Worm (Caenorhabditis elegans): ENCODE results near the gene unc-41.

unc-41 gene

DNA sequence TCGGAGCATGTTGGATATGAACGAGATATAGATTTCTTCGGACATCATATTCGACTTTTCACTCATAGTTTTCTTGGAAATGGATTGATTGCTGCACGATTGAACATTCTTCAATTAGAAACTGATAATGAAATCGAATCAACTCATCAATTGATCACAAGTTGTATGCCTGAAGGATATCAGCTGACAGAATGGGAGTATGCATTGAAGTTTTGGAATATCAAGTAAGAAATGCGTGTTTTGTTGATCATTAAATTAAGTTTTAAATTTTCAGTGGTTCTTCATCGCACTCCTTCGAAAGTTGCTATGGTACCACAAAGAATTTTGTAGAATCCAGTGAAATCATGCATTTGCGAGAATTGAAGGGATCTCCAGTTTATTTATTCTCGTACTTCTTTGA is 30.3 kb upstream of the unc-41 start:
- TF ChIP-seq lsy-2 (tag; optimal IDR thresholded peaks at IDR 0.05), result no peak
- TF ChIP-seq blmp-1 (tag; optimal IDR thresholded peaks at IDR 0.05), result no peak
- no peak for TF ChIP-seq xbp-1 (tag; optimal IDR thresholded peaks at IDR 0.05)
- TF ChIP-seq unc-130 (tag; optimal IDR thresholded peaks at IDR 0.05), result peak; percentile 34
- no peak for TF ChIP-seq skn-1 (tag; optimal IDR thresholded peaks at IDR 0.05)
- peak in 1 of 6 experiments; percentile 27 for TF ChIP-seq elt-3 (tag; optimal IDR thresholded peaks at IDR 0.05)
- TF ChIP-seq zag-1 (tag; optimal IDR thresholded peaks at IDR 0.05), result no peak
- peak in 1 of 2 experiments; percentile 8 for TF ChIP-seq lin-35 (GFP tag; optimal IDR thresholded peaks at IDR 0.05)
- no peak for TF ChIP-seq efl-1 (optimal IDR thresholded peaks at IDR 0.05)
- peak in 1 of 2 experiments; percentile 90 for TF ChIP-seq efl-1 (GFP tag; optimal IDR thresholded peaks at IDR 0.05 in 1 of 2)

DNA sequence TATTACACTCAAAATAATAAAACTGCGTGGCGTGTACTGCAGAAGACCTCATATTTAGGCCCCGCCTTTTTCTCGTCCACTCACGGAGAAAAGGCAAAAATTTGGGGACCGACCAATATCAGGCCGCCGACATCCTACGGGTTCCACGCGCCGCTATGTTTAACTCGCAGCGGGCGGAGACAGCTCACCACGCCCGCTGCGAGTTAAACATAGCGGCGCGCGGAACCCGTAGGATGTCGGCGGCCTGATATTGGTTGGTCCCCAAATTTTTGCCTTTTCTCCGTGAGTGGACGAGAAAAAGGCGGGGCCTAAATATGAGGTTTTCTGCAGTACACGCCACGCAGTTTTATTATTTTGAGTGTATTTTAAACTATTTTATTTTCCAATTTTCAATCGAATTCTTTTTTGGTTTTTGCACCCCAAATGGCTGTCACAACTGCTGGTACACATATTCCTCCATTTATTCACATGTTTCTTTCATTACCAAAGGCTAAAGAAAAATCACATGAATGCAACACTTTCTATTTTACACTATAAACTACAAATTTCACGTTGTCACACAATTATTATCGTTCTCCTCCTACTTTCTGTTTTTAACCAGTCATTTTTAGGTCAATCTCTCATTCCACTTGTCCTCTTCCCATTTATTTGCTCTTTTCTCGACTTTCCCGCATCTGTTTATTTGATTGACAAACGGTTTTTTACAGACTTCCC is 28.2 kb upstream of the unc-41 start, which contains the start of gene uda-1:
uda-1 (plus strand) TSS at position 708 of the 714 bp plus-strand sequence.
- TF ChIP-seq blmp-1 (tag; optimal IDR thresholded peaks at IDR 0.05) (peak; percentile 21), nhr-85 (tag) (peak; percentile 9), lin-35 (GFP tag; optimal IDR thresholded peaks at IDR 0.05) (peak in 1 of 2 experiments; percentile 21), snpc-4 (tag; optimal IDR thresholded peaks at IDR 0.05) (peak; percentile 67), nhr-20 (tag; optimal IDR thresholded peaks at IDR 0.05) (peak; percentile 21)

- TF ChIP-seq ceh-82 (tag; optimal IDR thresholded peaks at IDR 0.05) (peak in 1 of 3 experiments; percentile 62), dpl-1 (GFP tag; optimal IDR thresholded peaks at IDR 0.05) (peak; percentile 54 to 67 (median 60)), jun-1 (tag; optimal IDR thresholded peaks at IDR 0.05) (no peak), alr-1 (tag; optimal IDR thresholded peaks at IDR 0.05; ENCODE audit: borderline replicate concordance) (no peak), hlh-17 (GFP tag; optimal IDR thresholded peaks at IDR 0.05; ENCODE audit: borderline replicate concordance) (no peak), pqm-1 (tag; optimal IDR thresholded peaks at IDR 0.05) (no peak), unc-30 (tag; optimal IDR thresholded peaks at IDR 0.05) (no peak), nhr-76 (tag; optimal IDR thresholded peaks at IDR 0.05) (no peak), hpl-2 (GFP tag; optimal IDR thresholded peaks at IDR 0.05) (no peak), skn-1 (tag; optimal IDR thresholded peaks at IDR 0.05) (peak; percentile 49), ceh-63 (GFP tag; optimal IDR thresholded peaks at IDR 0.05) (no peak), Y116A8C.19 (tag; optimal IDR thresholded peaks at IDR 0.05; ENCODE audit: borderline replicate concordance) (no peak), unc-130 (tag; optimal IDR thresholded peaks at IDR 0.05) (peak; percentile 48), nhr-47 (tag; optimal IDR thresholded peaks at IDR 0.05) (peak; percentile 40), blmp-1 (tag; optimal IDR thresholded peaks at IDR 0.05) (peak; percentile 70), lin-35 (GFP tag; optimal IDR thresholded peaks at IDR 0.05) (peak; percentile 30 to 62), rnt-1 (tag; optimal IDR thresholded peaks at IDR 0.05) (peak; percentile 71), sup-37 (GFP tag; optimal IDR thresholded peaks at IDR 0.05) (no peak), fkh-10 (GFP tag; optimal IDR thresholded peaks at IDR 0.05) (no peak), elt-3 (tag; optimal IDR thresholded peaks at IDR 0.05) (peak in 1 of 6 experiments; percentile 11), C34B4.2 (tag; optimal IDR thresholded peaks at IDR 0.05) (no peak), lin-39 (tag; optimal IDR thresholded peaks at IDR 0.05) (no peak), ceh-8 (GFP tag; optimal IDR thresholded peaks at IDR 0.05) (no peak), ceh-88 (GFP tag; IDR thresholded peaks at IDR 0.05) (no peak), pag-3 (tag; optimal IDR thresholded peaks at IDR 0.05; ENCODE audit: borderline replicate concordance, insufficient read depth) (peak; percentile 15), grh-1 (GFP tag; IDR thresholded peaks at IDR 0.05) (no peak), zip-4 (GFP tag; optimal IDR thresholded peaks at IDR 0.05) (no peak), ztf-11 (tag; optimal IDR thresholded peaks at IDR 0.05) (no peak), swsn-7 (tag; optimal IDR thresholded peaks at IDR 0.05) (peak; percentile 47), egl-27 (tag; optimal IDR thresholded peaks at IDR 0.05) (no peak), tbx-2 (tag; optimal IDR thresholded peaks at IDR 0.05) (peak; percentile 41), efl-1 (optimal IDR thresholded peaks at IDR 0.05) (peak; percentile 68 to 70), efl-1 (GFP tag; optimal IDR thresholded peaks at IDR 0.05 in 1 of 2) (peak in 1 of 2 experiments; percentile 44), F16B12.6 (tag; optimal IDR thresholded peaks at IDR 0.05) (peak; percentile 8), unc-86 (tag; optimal IDR thresholded peaks at IDR 0.05) (no peak), nhr-237 (tag; optimal IDR thresholded peaks at IDR 0.05) (no peak), hlh-4 (tag; optimal IDR thresholded peaks at IDR 0.05) (no peak), mef-2 (tag; optimal IDR thresholded peaks at IDR 0.05) (no peak), lsy-2 (tag; optimal IDR thresholded peaks at IDR 0.05) (peak; percentile 56 to 83)
These were observed 27.4 kb upstream of the unc-41 start for ce11 chrV:10003315-10003969.

Measured in whole organism, L1 larva.